Worm (Caenorhabditis elegans) whole organism, L4/young adult: ENCODE data around the gene fbxb-76.

Experiments
- W03F9.2 ChIP-seq: fragments of 150-350 bp; optimal IDR thresholded peaks from 2 replicates; lab custom pipeline; 2014; ENCODE audit warnings: missing biosample characterization, missing genetic modification characterization
- dao-5 ChIP-seq: sonication (generic microtip); optimal IDR thresholded peaks from 2 replicates; lab custom pipeline; 2016; ENCODE audit warnings: missing genotype, missing genetic modification characterization, moderate library complexity, missing compliant biosample characterization

- TF ChIP-seq W03F9.2 (tag; lab: Kevin White, UChicago) (peak; percentile 8), dao-5 (tag; lab: Kevin White, UChicago) (no peak)
These were observed 24.3 kb upstream of the fbxb-76 start, which contains the start of the genes memi-3 and cyp-31A2 for ce11 chrIV:11403288-11403991.
